Worm (Caenorhabditis elegans): ENCODE measurements around the gene pqn-80.
A peak's percentile ranks its signal among the peaks of the same experiment; 100 is the strongest.

Gene pqn-80

ce11 chrIII:12687872-12688375, 61.6 kb downstream of the pqn-80 start, which contains the start of the genes rsp-3 and spin-4 (continued):
- no peak for TF ChIP-seq jun-1 (tag; optimal IDR thresholded peaks at IDR 0.05)
- peak; percentile 79 for TF ChIP-seq lin-39 (tag; optimal IDR thresholded peaks at IDR 0.05)
- TF ChIP-seq R02D3.7 (tag; optimal IDR thresholded peaks at IDR 0.05), result peak; percentile 25

ce11 chrIII:12697591-12697990, 71.2 kb downstream of the pqn-80 start:
- TF ChIP-seq nfya-1 (tag; optimal IDR thresholded peaks at IDR 0.05; ENCODE audit: insufficient read depth) (peak; percentile 59), nhr-67 (tag; optimal IDR thresholded peaks at IDR 0.05) (no peak)

ce11 chrIII:12699194-12699593, 72.8 kb downstream of the pqn-80 start, which contains the start of gene sas-1:
Gene sas-1, plus strand, starts transcription at chrIII:12699494.
- TF ChIP-seq lin-39 (tag; optimal IDR thresholded peaks at IDR 0.05), result no peak
- no peak for TF ChIP-seq ceh-9 (tag; optimal IDR thresholded peaks at IDR 0.05)
- no peak for TF ChIP-seq nhr-25 (tag; optimal IDR thresholded peaks at IDR 0.05)
- TF ChIP-seq lsy-12 (tag; optimal IDR thresholded peaks at IDR 0.05), result no peak
- TF ChIP-seq fkh-2 (tag; optimal IDR thresholded peaks at IDR 0.05), result no peak
- TF ChIP-seq egl-27 (tag; optimal IDR thresholded peaks at IDR 0.05), result no peak
- no peak for TF ChIP-seq ztf-11 (tag; optimal IDR thresholded peaks at IDR 0.05)
- no peak for TF ChIP-seq nhr-23 (tag; optimal IDR thresholded peaks at IDR 0.05)
- no peak for TF ChIP-seq lin-15B (tag; optimal IDR thresholded peaks at IDR 0.05)
